Fruit fly (Drosophila melanogaster) whole organism, embryonic: ENCODE results near the gene Syx1A.

Experiments
- Ada2b ChIP-seq: fragments of 200-800 bp; sonication (Bioruptor generic); IDR thresholded peaks from 2 replicates; pipeline ENCODE4 v1.3.6; 2022; ENCODE audit warnings: missing biosample characterization, missing genetic modification characterization
- BEAF-32 ChIP-seq: fragments of 200-800 bp; sonication (Bioruptor generic); optimal IDR thresholded peaks from 3 replicates; lab custom pipeline; 2017; ENCODE audit warnings: missing biosample characterization, missing genetic modification characterization, mild to moderate bottlenecking, moderate library complexity, missing genetic modification reagents
- CG10147 ChIP-seq: fragments of 200-800 bp; sonication (Bioruptor generic); optimal IDR thresholded peaks from 2 replicates; lab custom pipeline; 2019; ENCODE audit warnings: missing biosample characterization, mild to moderate bottlenecking, missing genetic modification characterization, moderate library complexity
- CG10321 ChIP-seq: fragments of 200-800 bp; sonication (Bioruptor generic); IDR thresholded peaks from 2 replicates; pipeline ENCODE4 v1.3.6; 2022; ENCODE audit warnings: missing biosample characterization, missing genetic modification characterization
- CG10654 ChIP-seq: fragments of 200-800 bp; sonication (Bioruptor generic); optimal IDR thresholded peaks from 2 replicates; lab custom pipeline; 2016; ENCODE audit warnings: missing biosample characterization, missing genetic modification characterization
- CG11723 ChIP-seq: fragments of 200-800 bp; sonication (Bioruptor generic); optimal IDR thresholded peaks from 2 replicates; lab custom pipeline; 2017; ENCODE audit warnings: missing biosample characterization, mild to moderate bottlenecking, missing genetic modification characterization
- CG12744 ChIP-seq: fragments of 200-800 bp; sonication (Bioruptor generic); optimal IDR thresholded peaks from 2 replicates; lab custom pipeline; 2016; ENCODE audit warnings: missing biosample characterization, missing genetic modification characterization
- CG13775 ChIP-seq: fragments of 200-800 bp; sonication (Bioruptor generic); optimal IDR thresholded peaks from 3 replicates; lab custom pipeline; 2017; ENCODE audit warnings: missing biosample characterization, mild to moderate bottlenecking, missing genetic modification characterization
- CG15601 ChIP-seq: fragments of 200-800 bp; sonication (Bioruptor generic); optimal IDR thresholded peaks from 3 replicates; lab custom pipeline; 2019; ENCODE audit warnings: missing biosample characterization, mild to moderate bottlenecking, missing genetic modification characterization, moderate library complexity
- CG17328 ChIP-seq: fragments of 200-800 bp; sonication (Bioruptor generic); IDR thresholded peaks from 2 replicates; pipeline ENCODE4 v1.3.6; 2022; ENCODE audit warnings: missing biosample characterization, missing genetic modification characterization
- CG2199 ChIP-seq: fragments of 200-800 bp; sonication (Bioruptor generic); IDR thresholded peaks from 3 replicates; pipeline ENCODE4 v1.3.6; 2022; ENCODE audit warnings: missing biosample characterization, missing genetic modification characterization
- CG2202 ChIP-seq: fragments of 200-800 bp; sonication (Bioruptor generic); optimal IDR thresholded peaks from 2 replicates; lab custom pipeline; 2018; ENCODE audit warnings: missing biosample characterization, mild to moderate bottlenecking, missing genetic modification characterization
- CG2875 ChIP-seq: fragments of 200-800 bp; sonication (Bioruptor generic); optimal IDR thresholded peaks from 2 replicates; lab custom pipeline; 2017; ENCODE audit warnings: missing biosample characterization, mild to moderate bottlenecking, missing genetic modification characterization, missing genetic modification reagents
- CG3163 ChIP-seq: fragments of 200-800 bp; sonication (Bioruptor generic); optimal IDR thresholded peaks from 3 replicates; lab custom pipeline; 2016; ENCODE audit warnings: missing biosample characterization, missing genetic modification characterization
- CG3281 ChIP-seq: fragments of 200-800 bp; sonication (Bioruptor generic); optimal IDR thresholded peaks from 3 replicates; lab custom pipeline; 2017; ENCODE audit warnings: missing biosample characterization, mild to moderate bottlenecking, missing genetic modification characterization
- CG3847 ChIP-seq: fragments of 200-800 bp; sonication (Bioruptor generic); IDR thresholded peaks from 2 replicates; pipeline ENCODE4 v1.3.6; 2022; ENCODE audit warnings: missing biosample characterization, missing genetic modification characterization
- CG42726 ChIP-seq: fragments of 200-800 bp; sonication (Bioruptor generic); IDR thresholded peaks from 2 replicates; pipeline ENCODE4 v1.3.6; 2022; ENCODE audit warnings: missing biosample characterization, missing genetic modification characterization; ENCODE audit not compliant: partially characterized antibody
- CG4404 ChIP-seq: fragments of 200-800 bp; sonication (Bioruptor generic); IDR thresholded peaks from 2 replicates; pipeline ENCODE4 v1.3.6; 2022; ENCODE audit warnings: missing biosample characterization, missing genetic modification characterization
- CG6254 ChIP-seq: fragments of 200-800 bp; sonication (Bioruptor generic); optimal IDR thresholded peaks from 3 replicates; lab custom pipeline; 2017; ENCODE audit warnings: mild to moderate bottlenecking, missing biosample characterization, missing genetic modification reagents, missing genetic modification characterization
- CG7271 ChIP-seq: fragments of 200-800 bp; sonication (Bioruptor generic); optimal IDR thresholded peaks from 2 replicates; lab custom pipeline; 2018; ENCODE audit warnings: missing biosample characterization, mild to moderate bottlenecking, missing genetic modification characterization, moderate library complexity
- CG7372 ChIP-seq: fragments of 200-800 bp; sonication (Bioruptor generic); IDR thresholded peaks from 2 replicates; pipeline ENCODE4 v1.3.6; 2022; ENCODE audit warnings: missing biosample characterization, missing genetic modification characterization
- Deaf1 ChIP-seq: fragments of 200-800 bp; optimal IDR thresholded peaks from 3 replicates; lab custom pipeline; 2019; ENCODE audit warnings: missing biosample characterization, mild to moderate bottlenecking, missing genetic modification characterization, moderate library complexity
- Dek ChIP-seq: fragments of 200-800 bp; sonication (Bioruptor generic); optimal IDR thresholded peaks from 3 replicates; lab custom pipeline; 2019; ENCODE audit warnings: missing biosample characterization, mild to moderate bottlenecking, missing genetic modification characterization, moderate library complexity
- Ets65A ChIP-seq: fragments of 200-800 bp; sonication (Bioruptor generic); peaks from one replicate; lab custom pipeline; 2016; ENCODE audit warnings: missing biosample characterization, missing genetic modification characterization
- HLH3B ChIP-seq: fragments of 200-800 bp; sonication (Bioruptor generic); IDR thresholded peaks from 2 replicates; pipeline ENCODE4 v1.3.6; 2022; ENCODE audit warnings: missing biosample characterization, missing genetic modification characterization
- HLHmδ ChIP-seq: fragments of 200-800 bp; sonication (Bioruptor generic); optimal IDR thresholded peaks from 2 replicates; lab custom pipeline; 2018; ENCODE audit warnings: missing biosample characterization, mild to moderate bottlenecking, missing genetic modification characterization, moderate library complexity
- Hr51 ChIP-seq, 2 experiments: fragments of 200-800 bp; sonication (Bioruptor generic); optimal IDR thresholded peaks; 2 replicates in 1 of 2; 3 replicates in 1 of 2; lab custom pipeline; 2016 to 2018; ENCODE audit warnings: missing biosample characterization in 2 of 2, missing genetic modification characterization in 2 of 2, mild to moderate bottlenecking in 1 of 2, moderate library complexity in 1 of 2
- Lhr ChIP-seq: fragments of 200-800 bp; sonication (Bioruptor generic); optimal IDR thresholded peaks from 3 replicates; lab custom pipeline; 2017; ENCODE audit warnings: mild to moderate bottlenecking, missing biosample characterization, missing genetic modification reagents, missing genetic modification characterization
- Lpt ChIP-seq: fragments of >200 bp; optimal IDR thresholded peaks from 2 replicates; lab custom pipeline; 2018; ENCODE audit warnings: missing biosample characterization, missing genetic modification characterization
- MTF-1 ChIP-seq: fragments of 200-800 bp; sonication (Bioruptor generic); optimal IDR thresholded peaks from 2 replicates; lab custom pipeline; 2018; ENCODE audit warnings: missing biosample characterization, mild to moderate bottlenecking, missing genetic modification characterization, borderline replicate concordance
- Mes4 ChIP-seq: fragments of 200-800 bp; sonication (Bioruptor generic); optimal IDR thresholded peaks from 2 replicates; lab custom pipeline; 2016; ENCODE audit warnings: missing biosample characterization, missing genetic modification characterization
- Myb ChIP-seq: fragments of 200-800 bp; sonication (Bioruptor generic); optimal IDR thresholded peaks from 2 replicates; lab custom pipeline; 2016; ENCODE audit warnings: missing biosample characterization, missing genetic modification characterization
- Sin3A ChIP-seq: fragments of >200 bp; optimal IDR thresholded peaks from 2 replicates; lab custom pipeline; 2018
- Sry-β ChIP-seq: fragments of 200-800 bp; sonication (Bioruptor generic); optimal IDR thresholded peaks from 2 replicates; lab custom pipeline; 2018; ENCODE audit warnings: missing biosample characterization, mild to moderate bottlenecking, missing genetic modification characterization, moderate library complexity
- Xbp1 ChIP-seq: fragments of 200-800 bp; sonication (Bioruptor generic); optimal IDR thresholded peaks from 3 replicates; lab custom pipeline; 2016; ENCODE audit warnings: missing biosample characterization, mild to moderate bottlenecking, missing genetic modification characterization
- ash1 ChIP-seq: fragments of 200-800 bp; sonication (Bioruptor generic); optimal IDR thresholded peaks from 2 replicates; lab custom pipeline; 2018; ENCODE audit warnings: missing biosample characterization, mild to moderate bottlenecking, missing genetic modification characterization
- bbx ChIP-seq: fragments of 200-800 bp; sonication (Bioruptor generic); IDR thresholded peaks from 2 replicates; pipeline ENCODE4 v1.3.6; 2022; ENCODE audit warnings: missing biosample characterization, missing genetic modification characterization; ENCODE audit not compliant: partially characterized antibody
- bcd ChIP-seq: fragments of 200-800 bp; sonication (Bioruptor generic); optimal IDR thresholded peaks from 2 replicates; lab custom pipeline; 2017; ENCODE audit warnings: missing biosample characterization, mild to moderate bottlenecking, missing genetic modification characterization
- cas ChIP-seq: fragments of 200-800 bp; sonication (Bioruptor generic); IDR thresholded peaks from 2 replicates; pipeline ENCODE4 v1.3.6; 2022; ENCODE audit warnings: missing biosample characterization, missing genetic modification characterization
- disco-r ChIP-seq: fragments of 200-800 bp; sonication (Bioruptor generic); optimal IDR thresholded peaks from 2 replicates; lab custom pipeline; 2016; ENCODE audit warnings: missing biosample characterization, missing genetic modification characterization
- dysf ChIP-seq: fragments of 200-800 bp; sonication (Bioruptor generic); IDR thresholded peaks from 3 replicates; pipeline ENCODE4 v1.3.6; 2022; ENCODE audit warnings: missing biosample characterization, missing genetic modification characterization
- gsb-n ChIP-seq: fragments of 200-800 bp; sonication (Bioruptor generic); optimal IDR thresholded peaks from 3 replicates; lab custom pipeline; 2018; ENCODE audit warnings: missing biosample characterization, mild to moderate bottlenecking, missing genetic modification characterization
- her ChIP-seq: fragments of 200-800 bp; sonication (Bioruptor generic); optimal IDR thresholded peaks from 2 replicates; lab custom pipeline; 2016; ENCODE audit warnings: missing biosample characterization, missing genetic modification characterization
- kah ChIP-seq: fragments of 200-800 bp; sonication (Bioruptor generic); optimal IDR thresholded peaks from 2 replicates; lab custom pipeline; 2018; ENCODE audit warnings: missing biosample characterization, mild to moderate bottlenecking, missing genetic modification characterization
- lmd ChIP-seq: fragments of 200-800 bp; sonication (Bioruptor generic); IDR thresholded peaks from 2 replicates; pipeline ENCODE4 v1.3.6; 2022; ENCODE audit warnings: missing biosample characterization, missing genetic modification characterization
- mld ChIP-seq: fragments of 200-800 bp; sonication (Bioruptor generic); IDR thresholded peaks from 3 replicates; pipeline ENCODE4 v1.3.6; 2022; ENCODE audit warnings: missing biosample characterization, missing genetic modification characterization; ENCODE audit not compliant: partially characterized antibody
- pfk ChIP-seq: fragments of 200-800 bp; sonication (Bioruptor generic); optimal IDR thresholded peaks from 2 replicates; lab custom pipeline; 2018; ENCODE audit warnings: missing biosample characterization, mild to moderate bottlenecking, missing genetic modification characterization, moderate library complexity
- sima ChIP-seq: fragments of 200-800 bp; sonication (Bioruptor generic); optimal IDR thresholded peaks from 2 replicates; lab custom pipeline; 2016; ENCODE audit warnings: missing biosample characterization, missing genetic modification characterization
- sisA ChIP-seq: fragments of 200-800 bp; sonication (Bioruptor generic); IDR thresholded peaks from 2 replicates; pipeline ENCODE4 v1.3.6; 2022; ENCODE audit warnings: missing biosample characterization, missing genetic modification characterization
- slou ChIP-seq: fragments of 200-800 bp; sonication (Bioruptor generic); optimal IDR thresholded peaks from 3 replicates; lab custom pipeline; 2016; ENCODE audit warnings: missing biosample characterization, missing genetic modification characterization
- sr ChIP-seq: fragments of 200-800 bp; sonication (Bioruptor generic); IDR thresholded peaks from 3 replicates; pipeline ENCODE4 v1.3.6; 2022; ENCODE audit warnings: missing biosample characterization, missing genetic modification characterization

Gene Syx1A

DNA sequence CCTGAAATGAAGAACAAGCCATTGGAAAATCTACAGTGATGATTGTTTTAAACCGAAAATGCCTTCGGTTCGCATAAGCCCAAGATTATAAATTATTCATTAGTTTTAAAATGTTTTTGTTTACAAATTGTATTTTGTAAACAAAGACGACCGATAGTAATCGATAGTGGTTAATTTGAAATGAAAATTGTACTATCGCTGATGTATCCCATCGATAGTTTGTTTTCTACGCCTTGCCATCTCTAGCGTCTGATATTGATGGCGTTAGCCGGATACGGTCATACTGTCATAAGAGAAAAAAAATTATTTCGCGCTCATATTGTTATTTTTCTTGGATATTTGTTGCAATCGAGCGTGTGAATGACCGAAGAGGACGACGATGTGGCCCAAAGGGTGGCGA is 47.5 kb downstream of the Syx1A start, which contains the start of gene SMC1 (continued):
- peak; percentile 99 for TF ChIP-seq BEAF-32 (GFP tag; lab: Kevin White, UChicago)
- peak; percentile 33; the same call in 1 of the 2 replicates for TF ChIP-seq CG7372 (GFP tag; lab: Robert Waterston, UW)
- peak; percentile 13 for TF ChIP-seq Mes4 (GFP tag; lab: Kevin White, UChicago)
- peak; percentile 6 for TF ChIP-seq sima (GFP tag; lab: Kevin White, UChicago)
- TF ChIP-seq CG2199, result peak; percentile 41; the same call in 1 of the 3 replicates
- peak; percentile 43 for TF ChIP-seq CG3163 (GFP tag; lab: Kevin White, UChicago)
- TF ChIP-seq CG2875 (GFP tag; lab: Kevin White, UChicago), result no peak
- TF ChIP-seq her (GFP tag; lab: Kevin White, UChicago), result peak; percentile 38
- peak; percentile 54 for TF ChIP-seq Dek (tag; lab: Kevin White, UChicago)
- peak; percentile 58 for TF ChIP-seq CG10147
- no peak for TF ChIP-seq CG10654 (GFP tag; lab: Kevin White, UChicago)
- peak; percentile 18 for TF ChIP-seq CG13775 (GFP tag; lab: Kevin White, UChicago)
- no peak for TF ChIP-seq sr (GFP tag; lab: Robert Waterston, UW)
- peak; percentile 30 for TF ChIP-seq CG12744 (GFP tag; lab: Kevin White, UChicago)
- peak; percentile 32 for TF ChIP-seq slou (GFP tag; lab: Kevin White, UChicago)
- peak; percentile 52 for TF ChIP-seq Sin3A (lab: Kevin White, UChicago)
- no peak for TF ChIP-seq bcd (GFP tag; lab: Kevin White, UChicago)
- TF ChIP-seq CG4404 (GFP tag; lab: Robert Waterston, UW), result no peak
- no peak for TF ChIP-seq CG7271
- TF ChIP-seq CG10321, result no peak
- no peak for TF ChIP-seq Lpt (GFP tag; lab: Kevin White, UChicago)
- TF ChIP-seq Hr51 (GFP tag; optimal IDR thresholded peaks at IDR 0.05; lab: Kevin White, UChicago), result no peak
- no peak for TF ChIP-seq CG3281
- no peak for TF ChIP-seq Deaf1 (tag; lab: Kevin White, UChicago)
- no peak for TF ChIP-seq Ada2b (GFP tag; lab: Robert Waterston, UW)
- TF ChIP-seq Myb (GFP tag; lab: Kevin White, UChicago), result peak; percentile 68
- no peak for TF ChIP-seq HLH3B
- TF ChIP-seq ash1 (GFP tag; lab: Kevin White, UChicago), result no peak
- TF ChIP-seq CG6254 (GFP tag; lab: Kevin White, UChicago), result peak; percentile 0
- TF ChIP-seq lmd (GFP tag; lab: Robert Waterston, UW), result no peak
- 0 out of 2 replicates have a peak, but pooled peaks have one; percentile 39 for TF ChIP-seq cas (GFP tag; lab: Robert Waterston, UW)
- peak; percentile 45 for TF ChIP-seq Xbp1
- TF ChIP-seq pfk (GFP tag; lab: Kevin White, UChicago), result peak; percentile 34
- TF ChIP-seq dysf, result peak; percentile 38; the same call in 2 of the 3 replicates
- peak; percentile 14 for TF ChIP-seq CG15601
- no peak for TF ChIP-seq disco-r (GFP tag; lab: Kevin White, UChicago)
- TF ChIP-seq CG3847 (GFP tag; lab: Robert Waterston, UW), result no peak
- peak; percentile 100 for TF ChIP-seq bbx (GFP tag; lab: Robert Waterston, UW)
- peak; percentile 99 for TF ChIP-seq mld (GFP tag; lab: Robert Waterston, UW)
- TF ChIP-seq CG11723 (GFP tag; lab: Kevin White, UChicago), result no peak
- TF ChIP-seq sisA (GFP tag; lab: Robert Waterston, UW), result no peak
- 0 out of 2 replicates have a peak, but pooled peaks have one; percentile 11 for TF ChIP-seq CG17328 (GFP tag; lab: Robert Waterston, UW)
- peak; percentile 99 for TF ChIP-seq CG42726 (GFP tag; lab: Robert Waterston, UW)
- TF ChIP-seq Sry-β (GFP tag; lab: Kevin White, UChicago), result peak; percentile 21
- no peak for TF ChIP-seq MTF-1 (GFP tag; lab: Kevin White, UChicago)
- no peak for TF ChIP-seq kah (GFP tag; lab: Kevin White, UChicago)
- TF ChIP-seq Ets65A, result peak; percentile 35
- TF ChIP-seq Lhr (GFP tag; lab: Kevin White, UChicago), result peak; percentile 31
- no peak for TF ChIP-seq gsb-n (tag; lab: Kevin White, UChicago)
- TF ChIP-seq HLHmδ (GFP tag; lab: Kevin White, UChicago), result no peak
- no peak for TF ChIP-seq CG2202
